Worm (Caenorhabditis elegans): ENCODE measurements around the gene serp-1.1.

The serp-1.1 gene

DNA sequence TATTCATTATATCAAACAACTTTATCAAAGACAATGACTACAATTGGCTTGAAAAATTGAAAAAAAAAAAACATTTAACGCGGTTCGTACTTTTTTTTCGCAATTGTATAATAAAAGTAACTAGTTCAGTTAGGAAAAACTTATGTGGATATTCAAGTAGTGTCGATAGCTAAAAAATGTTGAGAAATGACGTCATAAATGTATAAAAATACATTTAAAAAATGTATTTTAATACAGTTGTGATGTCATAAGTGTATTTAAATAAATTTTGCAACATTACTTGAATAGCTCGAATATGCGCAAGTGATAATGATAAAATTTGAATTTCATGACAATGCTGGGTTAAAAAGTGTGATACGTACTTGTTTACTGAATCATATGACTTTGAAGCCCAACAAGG lies 9.8 kb upstream of the serp-1.1 start:
- no peak for TF ChIP-seq ceh-82 (tag; optimal IDR thresholded peaks at IDR 0.05)
- TF ChIP-seq F44E2.7 (GFP tag; IDR thresholded peaks at IDR 0.05), result no peak
- TF ChIP-seq daf-12 (tag; optimal IDR thresholded peaks at IDR 0.05), result no peak
- no peak for TF ChIP-seq aha-1 (tag)
- TF ChIP-seq lsy-2 (tag; optimal IDR thresholded peaks at IDR 0.05), result no peak
- no peak for TF ChIP-seq spr-1 (tag; optimal IDR thresholded peaks at IDR 0.05)
- TF ChIP-seq hlh-30 (tag; optimal IDR thresholded peaks at IDR 0.05; ENCODE audit: insufficient read depth), result no peak
- TF ChIP-seq vab-7 (GFP tag; IDR thresholded peaks at IDR 0.05), result no peak
- no peak for TF ChIP-seq tag-97 (GFP tag; IDR thresholded peaks at IDR 0.05)
- no peak for TF ChIP-seq ztf-11 (tag; optimal IDR thresholded peaks at IDR 0.05)

DNA sequence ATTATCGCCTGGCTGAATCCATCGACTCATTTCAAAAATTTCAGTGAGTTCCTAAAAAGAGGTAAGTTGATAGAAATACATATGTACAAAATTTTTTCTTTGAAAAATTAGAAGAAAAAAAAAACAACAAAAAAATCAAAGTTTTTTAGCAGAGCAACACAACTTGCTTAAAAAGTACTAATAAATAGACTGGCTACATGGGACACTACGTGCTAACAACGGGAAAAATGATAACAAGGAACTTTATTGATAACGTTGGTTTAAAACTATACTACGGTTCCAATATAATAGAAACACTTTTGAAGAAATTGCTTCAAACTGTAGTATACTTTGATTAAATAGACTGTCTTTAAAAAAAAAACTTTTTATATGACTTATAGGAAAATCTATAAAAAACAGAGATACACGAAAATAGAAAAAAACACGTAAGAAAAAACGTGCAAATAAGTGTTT lies 2.9 kb upstream of the serp-1.1 start, which contains the start of gene acox-1.6:
acox-1.6 (minus strand) TSS at position 51 of the 453 bp plus-strand sequence.
- TF ChIP-seq dve-1 (tag; optimal IDR thresholded peaks at IDR 0.05; ENCODE audit: insufficient read depth) (peak; percentile 15), nhr-28 (tag; optimal IDR thresholded peaks at IDR 0.05) (peak; percentile 80), pqm-1 (tag; optimal IDR thresholded peaks at IDR 0.05) (peak; percentile 66), mep-1 (tag; optimal IDR thresholded peaks at IDR 0.05) (no peak), nhr-6 (tag; optimal IDR thresholded peaks at IDR 0.05) (no peak), php-3 (GFP tag; IDR thresholded peaks at IDR 0.05) (no peak), aha-1 (tag) (peak; percentile 68), mdl-1 (tag; optimal IDR thresholded peaks at IDR 0.05) (peak in 1 of 2 experiments; percentile 7), gei-8 (GFP tag; optimal IDR thresholded peaks at IDR 0.05) (no peak), hlh-11 (tag; optimal IDR thresholded peaks at IDR 0.05) (peak; percentile 7), dmd-6 (GFP tag; IDR thresholded peaks at IDR 0.05) (peak; percentile 23; the same call in 1 of the 2 replicates), daf-16 (GFP tag; optimal IDR thresholded peaks at IDR 0.05) (no peak), daf-16 (tag; optimal IDR thresholded peaks at IDR 0.05) (peak; percentile 68), nhr-77 (tag; optimal IDR thresholded peaks at IDR 0.05) (peak; percentile 43), hif-1 (tag; optimal IDR thresholded peaks at IDR 0.05) (peak in 1 of 2 experiments; percentile 48), ceh-82 (tag; optimal IDR thresholded peaks at IDR 0.05) (no peak)

DNA sequence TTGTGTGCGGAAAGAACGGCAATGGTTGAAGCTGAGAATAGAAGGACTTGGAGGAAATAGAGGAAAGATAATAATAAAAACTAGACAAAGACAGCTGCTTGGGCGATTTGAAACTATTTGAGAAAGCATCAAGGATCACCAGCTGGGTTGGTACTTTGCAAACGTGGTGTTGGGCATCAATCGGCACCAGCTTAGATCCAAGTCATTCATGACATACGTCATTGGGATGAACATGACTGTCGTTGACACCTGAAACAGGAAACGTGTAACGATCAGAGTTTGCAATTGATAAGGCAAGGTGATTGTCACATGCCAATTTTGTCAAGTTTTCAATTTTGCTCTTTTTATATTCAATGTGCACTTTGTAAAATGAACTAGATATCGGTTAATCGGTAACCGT lies 1.1 kb downstream of the serp-1.1 start:
- TF ChIP-seq fkh-10 (GFP tag; optimal IDR thresholded peaks at IDR 0.05) (no peak), unc-130 (GFP tag; optimal IDR thresholded peaks at IDR 0.05) (no peak), lin-15B (tag; optimal IDR thresholded peaks at IDR 0.05) (no peak), zfp-3 (GFP tag; conservative IDR thresholded peaks at IDR 0.05) (no peak; the same call in 1 of the 2 replicates), D1046.2 (GFP tag; IDR thresholded peaks at IDR 0.05) (no peak), zag-1 (tag; optimal IDR thresholded peaks at IDR 0.05) (no peak), ZK546.5 (tag; optimal IDR thresholded peaks at IDR 0.05) (no peak), cey-2 (tag; optimal IDR thresholded peaks at IDR 0.05; ENCODE audit: borderline replicate concordance, insufficient read depth) (no peak), ama-1 (optimal IDR thresholded peaks at IDR 0.05) (no peak), spr-1 (tag; optimal IDR thresholded peaks at IDR 0.05) (peak; percentile 38), ceh-32 (tag; optimal IDR thresholded peaks at IDR 0.05; ENCODE audit: poor library complexity) (no peak), nhr-237 (tag; optimal IDR thresholded peaks at IDR 0.05) (no peak), dve-1 (tag; optimal IDR thresholded peaks at IDR 0.05; ENCODE audit: insufficient read depth) (peak; percentile 63), mes-2 (tag; optimal IDR thresholded peaks at IDR 0.05; ENCODE audit: poor library complexity, severe bottlenecking) (peak; percentile 34), F44E2.7 (GFP tag; IDR thresholded peaks at IDR 0.05) (no peak), nhr-10 (tag; optimal IDR thresholded peaks at IDR 0.05) (peak; percentile 53), rbr-2 (tag; optimal IDR thresholded peaks at IDR 0.05) (no peak), ZK337.2 (GFP tag; IDR thresholded peaks at IDR 0.05) (no peak), hif-1 (tag; optimal IDR thresholded peaks at IDR 0.05) (peak in 1 of 2 experiments; percentile 26), Y48G9A.11 (GFP tag; IDR thresholded peaks at IDR 0.05) (no peak), zip-2 (tag; optimal IDR thresholded peaks at IDR 0.05) (no peak), zfp-2 (tag; optimal IDR thresholded peaks at IDR 0.05) (no peak), tag-97 (GFP tag; IDR thresholded peaks at IDR 0.05) (no peak), F49E8.2 (tag; optimal IDR thresholded peaks at IDR 0.05; ENCODE audit: borderline replicate concordance) (no peak), ceh-44 (GFP tag; IDR thresholded peaks at IDR 0.05) (no peak), vab-7 (GFP tag; IDR thresholded peaks at IDR 0.05) (no peak), nhr-25 (tag; optimal IDR thresholded peaks at IDR 0.05; ENCODE audit: borderline replicate concordance, insufficient read depth) (no peak), nhr-42 (GFP tag; IDR thresholded peaks at IDR 0.05) (peak; percentile 18; the same call in 1 of the 2 replicates), madf-5 (GFP tag; IDR thresholded peaks at IDR 0.05) (no peak), lin-1 (GFP tag; IDR thresholded peaks at IDR 0.05) (peak; percentile 37; the same call in 1 of the 2 replicates)

Measured in whole organism, L4 larva.